Fruit fly (Drosophila melanogaster) whole organism, wandering third instar larva: Measurements from ENCODE around the gene CG12581.

Experiments
- Abd-B ChIP-seq: fragments of >200 bp; optimal IDR thresholded peaks from 2 replicates; lab custom pipeline; 2017; ENCODE audit warnings: missing biosample characterization, missing genetic modification characterization
- CrebA ChIP-seq: fragments of 200-800 bp; sonication (Bioruptor generic); optimal IDR thresholded peaks from 2 replicates; lab custom pipeline; 2016; ENCODE audit warnings: missing biosample characterization, mild to moderate bottlenecking, missing genetic modification characterization, borderline replicate concordance
- Dfd ChIP-seq: fragments of >200 bp; optimal IDR thresholded peaks from 2 replicates; lab custom pipeline; 2017; ENCODE audit warnings: missing biosample characterization, missing genetic modification characterization
- Dif ChIP-seq: fragments of 200-275, 200-300 bp; sonication (Bioruptor generic); optimal IDR thresholded peaks from 2 replicates; lab custom pipeline; 2018; ENCODE audit warnings: missing biosample characterization, missing genetic modification characterization; ENCODE audit not compliant: partially characterized antibody
- Hnf4 ChIP-seq: fragments of 200-800 bp; sonication (Bioruptor generic); optimal IDR thresholded peaks from 2 replicates; lab custom pipeline; 2016; ENCODE audit warnings: missing biosample characterization, mild to moderate bottlenecking, missing genetic modification characterization
- Hr78 ChIP-seq: fragments of >200 bp; optimal IDR thresholded peaks from 2 replicates; lab custom pipeline; 2017; ENCODE audit warnings: missing biosample characterization, missing genetic modification characterization
- Hr83 ChIP-seq: fragments of 200-300 bp; sonication (Bioruptor generic); optimal IDR thresholded peaks from 2 replicates; lab custom pipeline; 2016; ENCODE audit warnings: missing biosample characterization, mild to moderate bottlenecking, missing genetic modification characterization, moderate library complexity; ENCODE audit not compliant: poor library complexity, severe bottlenecking
- Sp1 ChIP-seq: fragments of 200-800 bp; sonication (Bioruptor generic); optimal IDR thresholded peaks from 3 replicates; lab custom pipeline; 2019; ENCODE audit warnings: missing biosample characterization, mild to moderate bottlenecking, missing genetic modification characterization, moderate library complexity
- dl ChIP-seq, 2 experiments: fragments of 175-275, 200-275 bp in 1 of 2; fragments of 200-275 bp in 1 of 2; sonication (Bioruptor generic); optimal IDR thresholded peaks; lab custom pipeline; 2018; ENCODE audit warnings: mild to moderate bottlenecking in 2 of 2, missing biosample characterization in 2 of 2, missing genetic modification characterization in 2 of 2, moderate library complexity in 2 of 2; ENCODE audit not compliant: partially characterized antibody in 2 of 2, insufficient read depth in 1 of 2
- ey ChIP-seq: fragments of 200-800 bp; sonication (Bioruptor generic); optimal IDR thresholded peaks from 2 replicates; lab custom pipeline; 2016; ENCODE audit warnings: missing biosample characterization, missing genetic modification characterization
- h ChIP-seq: fragments of 200-800 bp; sonication (Bioruptor generic); optimal IDR thresholded peaks from 3 replicates; lab custom pipeline; 2016; ENCODE audit warnings: missing biosample characterization, mild to moderate bottlenecking, missing genetic modification characterization
- psq ChIP-seq: fragments of 200-800 bp; sonication (Bioruptor generic); optimal IDR thresholded peaks from 3 replicates; lab custom pipeline; 2017; ENCODE audit warnings: missing biosample characterization, mild to moderate bottlenecking, missing genetic modification characterization, moderate library complexity
- sage ChIP-seq: fragments of 200-800 bp; sonication (Bioruptor generic); optimal IDR thresholded peaks from 2 replicates; lab custom pipeline; 2016; ENCODE audit warnings: missing biosample characterization, mild to moderate bottlenecking, missing genetic modification characterization

DNA sequence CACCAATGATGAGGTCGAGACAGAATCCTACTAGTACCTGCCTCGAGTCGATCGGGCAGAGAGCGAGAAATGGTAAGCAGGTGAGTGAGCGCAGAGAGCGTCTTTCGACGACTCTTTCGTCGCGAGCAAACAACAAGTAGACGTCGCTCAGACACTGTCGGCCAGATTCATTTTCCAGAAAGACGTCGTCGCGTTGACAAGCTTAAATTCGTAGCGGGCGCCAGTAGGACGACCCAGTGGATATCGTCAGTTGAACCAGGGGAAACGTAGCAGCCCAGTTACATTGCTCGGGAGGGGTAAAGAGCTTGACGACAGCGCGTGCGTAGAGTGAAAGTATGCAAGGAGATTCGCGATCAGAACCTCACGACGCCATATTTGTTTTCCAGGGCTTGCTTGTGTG, at the start of gene CG12581:
- TF ChIP-seq Abd-B (no peak), Hr78 (GFP tag; lab: Kevin White, UChicago) (no peak), Sp1 (GFP tag; lab: Kevin White, UChicago) (no peak), CrebA (no peak), sage (GFP tag; lab: Kevin White, UChicago) (no peak), psq (GFP tag; lab: Kevin White, UChicago) (no peak), h (GFP tag; lab: Kevin White, UChicago) (peak; percentile 8), Hnf4 (no peak), ey (GFP tag; lab: Kevin White, UChicago) (no peak), Hr83 (GFP tag; lab: Kevin White, UChicago) (no peak), dl (GFP tag; optimal IDR thresholded peaks at IDR 0.05; lab: Kevin White, UChicago; ENCODE audit: insufficient read depth in 1 of 2, partially characterized antibody in 2 of 2) (peak; percentile 51 to 83), Dfd (GFP tag; lab: Kevin White, UChicago) (no peak), Dif (GFP tag; lab: Kevin White, UChicago) (peak; percentile 87)
